4 worm cellular contexts compared by ENCODE assay signal in the genomic region with DNA sequence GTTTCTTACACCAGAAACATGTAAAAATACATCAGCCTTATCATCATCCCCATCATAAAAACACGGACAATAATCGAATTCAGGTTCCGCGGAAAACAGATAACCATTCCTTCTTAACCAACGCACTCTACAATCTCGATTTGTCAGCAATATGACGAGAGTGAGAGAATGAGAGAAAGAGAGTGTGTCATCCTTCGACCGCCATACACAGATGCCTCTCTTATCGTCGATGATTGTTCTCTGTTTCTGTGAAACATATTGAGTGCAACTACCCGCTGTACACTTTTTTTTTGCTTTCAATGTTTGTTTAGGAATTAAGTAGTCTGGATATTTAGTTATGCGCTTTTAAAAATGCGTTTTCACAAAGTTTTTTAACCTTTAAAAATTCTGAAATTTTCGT.
TF ChIP-seq lines count a peak whose summit lies in the region.

No protein-coding gene starts in this region.

TF ChIP-seq in whole organism, L1 larva, 84 proteins besides CTCF, POLR2A, EP300 and RAD21 (continued from another document and continues in another):
- TF ChIP-seq zag-1 (tag; optimal IDR thresholded peaks at IDR 0.05; lab: Kevin White, UChicago): no peak
- TF ChIP-seq ceh-82 (tag; optimal IDR thresholded peaks at IDR 0.05; lab: Kevin White, UChicago): peak in 1 of 3 experiments; percentile 16
- TF ChIP-seq ztf-11 (tag; optimal IDR thresholded peaks at IDR 0.05; lab: Kevin White, UChicago): no peak
- peak; percentile 87 for TF ChIP-seq skn-1 (tag; optimal IDR thresholded peaks at IDR 0.05; lab: Kevin White, UChicago)
- peak in 2 of 6 experiments; percentile 64 to 85 for TF ChIP-seq elt-3 (tag; optimal IDR thresholded peaks at IDR 0.05; lab: Kevin White, UChicago)
- no peak for TF ChIP-seq ces-1 (GFP tag; optimal IDR thresholded peaks at IDR 0.05; lab: Kevin White, UChicago)
- TF ChIP-seq unc-86 (tag; optimal IDR thresholded peaks at IDR 0.05; lab: Kevin White, UChicago): no peak
- TF ChIP-seq efl-1 (optimal IDR thresholded peaks at IDR 0.05; lab: Kevin White, UChicago): no peak
- TF ChIP-seq efl-1 (GFP tag; optimal IDR thresholded peaks at IDR 0.05 in 1 of 2; lab: Kevin White, UChicago): no peak
- no peak for TF ChIP-seq egl-13 (tag; optimal IDR thresholded peaks at IDR 0.05; lab: Kevin White, UChicago)
- TF ChIP-seq nhr-20 (tag; optimal IDR thresholded peaks at IDR 0.05; lab: Kevin White, UChicago): peak; percentile 75
- TF ChIP-seq nhr-90 (tag; optimal IDR thresholded peaks at IDR 0.05; lab: Kevin White, UChicago; ENCODE audit: poor library complexity): peak; percentile 54
- no peak for TF ChIP-seq hlh-17 (GFP tag; optimal IDR thresholded peaks at IDR 0.05; lab: Kevin White, UChicago; ENCODE audit: borderline replicate concordance)
- no peak for TF ChIP-seq grh-1 (GFP tag; IDR thresholded peaks at IDR 0.05; lab: Robert Waterston, UW)
- TF ChIP-seq nhr-85 (tag; lab: Kevin White, UChicago): peak; percentile 67
- no peak for TF ChIP-seq nhr-11 (tag; optimal IDR thresholded peaks at IDR 0.05; lab: Kevin White, UChicago)
- TF ChIP-seq lir-3 (tag; optimal IDR thresholded peaks at IDR 0.05; lab: Kevin White, UChicago; ENCODE audit: poor library complexity): no peak
- TF ChIP-seq snu-23 (GFP tag; optimal IDR thresholded peaks at IDR 0.05; lab: Kevin White, UChicago): peak; percentile 63
- no peak for TF ChIP-seq swsn-7 (tag; optimal IDR thresholded peaks at IDR 0.05; lab: Kevin White, UChicago)
- TF ChIP-seq fkh-8 (tag; optimal IDR thresholded peaks at IDR 0.05; lab: Kevin White, UChicago): no peak
- TF ChIP-seq tbx-2 (tag; optimal IDR thresholded peaks at IDR 0.05; lab: Kevin White, UChicago): peak; percentile 48
- TF ChIP-seq unc-62 (GFP tag; optimal IDR thresholded peaks at IDR 0.05; lab: Kevin White, UChicago): no peak
- TF ChIP-seq lsy-2 (tag; optimal IDR thresholded peaks at IDR 0.05; lab: Kevin White, UChicago): peak in 1 of 2 experiments; percentile 11
- peak; percentile 38 for TF ChIP-seq nhr-77 (tag; optimal IDR thresholded peaks at IDR 0.05; lab: Kevin White, UChicago)
- TF ChIP-seq aha-1 (tag; optimal IDR thresholded peaks at IDR 0.05; lab: Kevin White, UChicago): no peak
- TF ChIP-seq hpl-2 (GFP tag; optimal IDR thresholded peaks at IDR 0.05; lab: Kevin White, UChicago): no peak
- peak; percentile 93 for TF ChIP-seq elt-2 (tag; optimal IDR thresholded peaks at IDR 0.05; lab: Kevin White, UChicago)
- no peak for TF ChIP-seq lin-13 (GFP tag; optimal IDR thresholded peaks at IDR 0.05; lab: Kevin White, UChicago)
- TF ChIP-seq tlp-1 (tag; optimal IDR thresholded peaks at IDR 0.05; lab: Kevin White, UChicago): no peak
- TF ChIP-seq mef-2 (tag; optimal IDR thresholded peaks at IDR 0.05; lab: Kevin White, UChicago): no peak
- TF ChIP-seq unc-30 (tag; optimal IDR thresholded peaks at IDR 0.05; lab: Kevin White, UChicago): no peak
- TF ChIP-seq fkh-4 (tag; optimal IDR thresholded peaks at IDR 0.05; lab: Kevin White, UChicago; ENCODE audit: borderline replicate concordance): no peak

TF ChIP-seq in whole organism, L2 larva, 48 proteins besides CTCF, POLR2A, EP300 and RAD21 (continued from another document):
- peak; percentile 95 for TF ChIP-seq skn-1 (tag; optimal IDR thresholded peaks at IDR 0.05; lab: Kevin White, UChicago)
- TF ChIP-seq nhr-25 (tag; optimal IDR thresholded peaks at IDR 0.05; lab: Kevin White, UChicago): peak; percentile 9
- peak; percentile 77 for TF ChIP-seq nhr-129 (tag; optimal IDR thresholded peaks at IDR 0.05; lab: Kevin White, UChicago)
- peak; percentile 12 to 14 for TF ChIP-seq mdl-1 (tag; optimal IDR thresholded peaks at IDR 0.05; lab: Kevin White, UChicago)
- no peak for TF ChIP-seq aly-2 (tag; optimal IDR thresholded peaks at IDR 0.05; lab: Kevin White, UChicago)
- peak; percentile 68 for TF ChIP-seq sma-3 (GFP tag; optimal IDR thresholded peaks at IDR 0.05; lab: Kevin White, UChicago)
- peak; percentile 46 for TF ChIP-seq blmp-1 (tag; optimal IDR thresholded peaks at IDR 0.05; lab: Kevin White, UChicago; ENCODE audit: insufficient read depth)
- peak; percentile 67 for TF ChIP-seq F13H6.1 (tag; optimal IDR thresholded peaks at IDR 0.05; lab: Kevin White, UChicago)

TF ChIP-seq in whole organism, L3 larva, 47 proteins besides CTCF, POLR2A, EP300 and RAD21 (continued from another document):
- TF ChIP-seq nhr-43 (tag; optimal IDR thresholded peaks at IDR 0.05; lab: Kevin White, UChicago; ENCODE audit: poor library complexity, severe bottlenecking) (peak; percentile 46), elt-1 (tag; optimal IDR thresholded peaks at IDR 0.05; lab: Kevin White, UChicago) (peak; percentile 41), R02D3.7 (tag; optimal IDR thresholded peaks at IDR 0.05; lab: Kevin White, UChicago) (no peak), elt-2 (tag; optimal IDR thresholded peaks at IDR 0.05; lab: Kevin White, UChicago) (peak; percentile 97), ceh-28 (tag; optimal IDR thresholded peaks at IDR 0.05; lab: Kevin White, UChicago) (peak; percentile 37), skn-1 (tag; optimal IDR thresholded peaks at IDR 0.05; lab: Kevin White, UChicago) (peak; percentile 91), ceh-82 (tag; optimal IDR thresholded peaks at IDR 0.05; lab: Kevin White, UChicago) (no peak), nhr-76 (tag; optimal IDR thresholded peaks at IDR 0.05; lab: Kevin White, UChicago) (no peak)
TF ChIP-seq in whole organism, L3 larva: peak in this region for 11.

TF ChIP-seq in whole organism, L4 larva, 104 proteins besides CTCF, POLR2A, EP300 and RAD21 (continued from another document):
- TF ChIP-seq dve-1 (tag; optimal IDR thresholded peaks at IDR 0.05; lab: Kevin White, UChicago; ENCODE audit: insufficient read depth) (peak; percentile 96), dmd-9 (GFP tag; IDR thresholded peaks at IDR 0.05; lab: Robert Waterston, UW) (no peak), mdl-1 (tag; optimal IDR thresholded peaks at IDR 0.05; lab: Kevin White, UChicago) (peak in 1 of 2 experiments; percentile 60), daf-16 (GFP tag; optimal IDR thresholded peaks at IDR 0.05; lab: Kevin White, UChicago) (peak in 1 of 2 experiments; percentile 31), daf-16 (tag; optimal IDR thresholded peaks at IDR 0.05; lab: Kevin White, UChicago) (peak; percentile 97), snpc-4 (tag; optimal IDR thresholded peaks at IDR 0.05; lab: Kevin White, UChicago) (no peak), fkh-10 (GFP tag; optimal IDR thresholded peaks at IDR 0.05; lab: Kevin White, UChicago) (no peak), dmd-8 (GFP tag; IDR thresholded peaks at IDR 0.05; lab: Robert Waterston, UW) (no peak), hlh-11 (tag; optimal IDR thresholded peaks at IDR 0.05; lab: Kevin White, UChicago) (peak; percentile 95), pqm-1 (tag; optimal IDR thresholded peaks at IDR 0.05; lab: Kevin White, UChicago) (peak; percentile 81), ceh-28 (tag; optimal IDR thresholded peaks at IDR 0.05; lab: Kevin White, UChicago) (no peak), hmg-1.1 (GFP tag; IDR thresholded peaks at IDR 0.05; lab: Robert Waterston, UW) (peak; percentile 34; the same call in 1 of the 2 replicates), Y5F2A.4 (GFP tag; optimal IDR thresholded peaks at IDR 0.05; lab: Kevin White, UChicago) (no peak), mep-1 (tag; optimal IDR thresholded peaks at IDR 0.05; lab: Kevin White, UChicago) (peak; percentile 54), php-3 (GFP tag; IDR thresholded peaks at IDR 0.05; lab: Robert Waterston, UW) (peak; percentile 75), duxl-1 (tag; optimal IDR thresholded peaks at IDR 0.05; lab: Kevin White, UChicago; ENCODE audit: poor library complexity) (no peak), nhr-77 (tag; optimal IDR thresholded peaks at IDR 0.05; lab: Kevin White, UChicago) (peak; percentile 90), lir-3 (tag; optimal IDR thresholded peaks at IDR 0.05; lab: Kevin White, UChicago) (no peak), ceh-32 (tag; optimal IDR thresholded peaks at IDR 0.05; lab: Kevin White, UChicago; ENCODE audit: poor library complexity) (no peak), lsy-2 (tag; optimal IDR thresholded peaks at IDR 0.05; lab: Kevin White, UChicago) (peak in 1 of 2 experiments; percentile 52), daf-19 (GFP tag; conservative IDR thresholded peaks at IDR 0.05; lab: Robert Waterston, UW) (no peak), F37D6.2 (tag; optimal IDR thresholded peaks at IDR 0.05; lab: Kevin White, UChicago) (no peak), T20F7.1 (GFP tag; optimal IDR thresholded peaks at IDR 0.05; lab: Kevin White, UChicago) (peak; percentile 37), nhr-102 (tag; optimal IDR thresholded peaks at IDR 0.05; lab: Kevin White, UChicago) (peak; percentile 51), Y105C5A.15 (GFP tag; IDR thresholded peaks at IDR 0.05; lab: Robert Waterston, UW) (no peak), dmd-6 (GFP tag; IDR thresholded peaks at IDR 0.05; lab: Robert Waterston, UW) (peak; percentile 87), lin-15B (tag; optimal IDR thresholded peaks at IDR 0.05; lab: Kevin White, UChicago) (no peak), arid-1 (GFP tag; conservative IDR thresholded peaks at IDR 0.05; lab: Robert Waterston, UW) (no peak), pha-4 (GFP tag; IDR thresholded peaks at IDR 0.05; lab: Robert Waterston, UW) (peak; percentile 32; the same call in 1 of the 2 replicates), pha-4 (tag; optimal IDR thresholded peaks at IDR 0.05; lab: Kevin White, UChicago) (no peak), mxl-3 (GFP tag; optimal IDR thresholded peaks at IDR 0.05; lab: Kevin White, UChicago) (peak; percentile 78), T26A8.4 (GFP tag; IDR thresholded peaks at IDR 0.05; lab: Robert Waterston, UW) (no peak), mes-2 (tag; optimal IDR thresholded peaks at IDR 0.05; lab: Kevin White, UChicago; ENCODE audit: poor library complexity, severe bottlenecking) (peak; percentile 70)
